Worm (Caenorhabditis elegans): ENCODE data around the gene Y15E3A.3.

Gene Y15E3A.3

DNA sequence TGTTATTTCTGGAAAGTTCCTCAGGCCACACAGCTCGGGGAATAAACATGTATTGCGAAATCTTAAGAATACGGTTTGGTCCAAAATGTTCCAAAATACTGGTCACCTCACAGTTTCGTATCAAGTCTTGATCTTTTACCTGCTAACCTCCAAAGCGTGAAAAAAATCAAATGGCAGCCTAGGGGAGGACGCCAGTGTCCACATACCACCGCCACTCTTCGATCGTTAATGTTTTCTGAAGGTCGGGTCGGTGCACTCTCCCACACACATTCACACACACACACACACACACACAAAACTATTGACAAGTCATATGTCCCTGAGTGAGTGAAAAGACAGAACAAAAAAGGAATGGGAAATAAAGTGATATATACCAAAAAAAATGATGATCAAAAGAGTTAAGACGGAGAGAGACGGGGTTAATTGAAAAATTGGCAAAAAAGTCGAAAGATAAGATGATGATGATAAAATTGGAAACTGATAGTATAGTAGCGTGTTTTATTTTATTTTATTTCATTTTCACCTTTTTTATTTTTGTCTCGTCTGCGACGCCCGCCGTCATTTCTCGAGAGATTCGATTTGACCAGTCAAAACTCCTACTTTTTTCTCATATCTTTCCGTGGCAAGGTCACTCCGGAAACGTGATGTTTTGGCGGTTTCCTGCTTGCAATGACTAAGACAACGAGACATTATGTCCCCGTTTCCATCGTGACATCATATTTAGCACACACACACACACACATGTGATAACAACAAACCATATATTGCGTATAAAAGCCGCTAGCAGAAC is 14.4 kb upstream of the Y15E3A.3 start, which contains the start of gene Y15E3A.5:
Gene Y15E3A.5 (plus strand): TSS at position 752 of the 790 bp plus-strand sequence.
- no peak for TF ChIP-seq nhr-237 (tag; optimal IDR thresholded peaks at IDR 0.05)
- TF ChIP-seq dmd-4 (tag; optimal IDR thresholded peaks at IDR 0.05), result no peak
- no peak for TF ChIP-seq ceh-16 (tag; optimal IDR thresholded peaks at IDR 0.05)
- TF ChIP-seq skn-1 (tag; optimal IDR thresholded peaks at IDR 0.05), result no peak
- no peak for TF ChIP-seq unc-55 (GFP tag; optimal IDR thresholded peaks at IDR 0.05)
- TF ChIP-seq nhr-11 (tag; optimal IDR thresholded peaks at IDR 0.05), result no peak
- peak; percentile 94 for TF ChIP-seq nhr-25 (tag; optimal IDR thresholded peaks at IDR 0.05)
- no peak for TF ChIP-seq elt-3 (tag; optimal IDR thresholded peaks at IDR 0.05)
- no peak for TF ChIP-seq sem-4 (tag; optimal IDR thresholded peaks at IDR 0.05)
- peak; percentile 76 for TF ChIP-seq blmp-1 (tag; optimal IDR thresholded peaks at IDR 0.05; ENCODE audit: insufficient read depth)
- TF ChIP-seq ztf-4 (tag; optimal IDR thresholded peaks at IDR 0.05), result peak; percentile 55
- peak; percentile 56 for TF ChIP-seq nhr-21 (tag; optimal IDR thresholded peaks at IDR 0.05)
- no peak for TF ChIP-seq mdl-1 (tag; optimal IDR thresholded peaks at IDR 0.05)
- no peak for TF ChIP-seq Y55F3AM.14 (GFP tag; optimal IDR thresholded peaks at IDR 0.05)
- no peak for TF ChIP-seq lsy-2 (tag; optimal IDR thresholded peaks at IDR 0.05)
- TF ChIP-seq ceh-82 (tag; optimal IDR thresholded peaks at IDR 0.05), result no peak
- no peak for TF ChIP-seq mab-5 (tag; optimal IDR thresholded peaks at IDR 0.05)
- no peak for TF ChIP-seq peb-1 (tag; optimal IDR thresholded peaks at IDR 0.05)
- no peak for TF ChIP-seq unc-39 (tag; optimal IDR thresholded peaks at IDR 0.05)
- TF ChIP-seq R02D3.7 (tag; optimal IDR thresholded peaks at IDR 0.05), result no peak
- peak; percentile 89 for TF ChIP-seq nhr-129 (tag; optimal IDR thresholded peaks at IDR 0.05)
- TF ChIP-seq snpc-4 (tag; optimal IDR thresholded peaks at IDR 0.05), result no peak
- no peak for TF ChIP-seq egl-27 (tag; optimal IDR thresholded peaks at IDR 0.05)
- peak; percentile 50 for TF ChIP-seq nhr-6 (tag; optimal IDR thresholded peaks at IDR 0.05)
- TF ChIP-seq ama-1 (optimal IDR thresholded peaks at IDR 0.05), result no peak
- TF ChIP-seq gmeb-1 (tag; optimal IDR thresholded peaks at IDR 0.05), result peak; percentile 61
- TF ChIP-seq C34F6.9 (tag; optimal IDR thresholded peaks at IDR 0.05), result peak; percentile 50
- no peak for TF ChIP-seq lin-11 (tag; optimal IDR thresholded peaks at IDR 0.05)
- peak; percentile 65 for TF ChIP-seq F13H6.1 (tag; optimal IDR thresholded peaks at IDR 0.05)
- no peak for TF ChIP-seq elt-1 (tag; optimal IDR thresholded peaks at IDR 0.05)
- TF ChIP-seq aly-2 (tag; optimal IDR thresholded peaks at IDR 0.05), result no peak
- no peak for TF ChIP-seq lin-39 (tag; optimal IDR thresholded peaks at IDR 0.05)
- TF ChIP-seq fos-1 (tag; optimal IDR thresholded peaks at IDR 0.05), result peak; percentile 72
- peak; percentile 74 for TF ChIP-seq crh-2 (tag; optimal IDR thresholded peaks at IDR 0.05)
- no peak for TF ChIP-seq ztf-11 (tag; optimal IDR thresholded peaks at IDR 0.05)
- no peak for TF ChIP-seq nhr-77 (tag; optimal IDR thresholded peaks at IDR 0.05)
- TF ChIP-seq alr-1 (tag; optimal IDR thresholded peaks at IDR 0.05), result no peak
- no peak for TF ChIP-seq ztf-1 (GFP tag; conservative IDR thresholded peaks at IDR 0.05)
- peak; percentile 82 for TF ChIP-seq sma-3 (GFP tag; optimal IDR thresholded peaks at IDR 0.05)
- TF ChIP-seq lin-13 (GFP tag; optimal IDR thresholded peaks at IDR 0.05), result peak; percentile 29
- no peak for TF ChIP-seq mbf-1 (tag; optimal IDR thresholded peaks at IDR 0.05)
- no peak for TF ChIP-seq ZK546.5 (tag; optimal IDR thresholded peaks at IDR 0.05)
- no peak for TF ChIP-seq zag-1 (tag; optimal IDR thresholded peaks at IDR 0.05)
- no peak for TF ChIP-seq nhr-23 (tag; optimal IDR thresholded peaks at IDR 0.05)
- TF ChIP-seq nhr-12 (tag; optimal IDR thresholded peaks at IDR 0.05), result no peak
- TF ChIP-seq sma-9 (GFP tag; optimal IDR thresholded peaks at IDR 0.05), result peak; percentile 87
- no peak for TF ChIP-seq sma-9 (tag; optimal IDR thresholded peaks at IDR 0.05)
- TF ChIP-seq nhr-10 (tag; optimal IDR thresholded peaks at IDR 0.05), result no peak
- TF ChIP-seq unc-62 (GFP tag; optimal IDR thresholded peaks at IDR 0.05), result no peak

Data from whole organism, L2 larva.